Fruit fly (Drosophila melanogaster) whole organism: ENCODE results near the gene pigeon.

ENCODE experiments used
- CG8478 ChIP-seq: fragments of >200 bp; optimal IDR thresholded peaks from 2 replicates; lab custom pipeline; 2018; ENCODE audit warnings: inconsistent platforms
- Dll ChIP-seq: fragments of >200 bp; optimal IDR thresholded peaks from 2 replicates; lab custom pipeline; 2017
- psq ChIP-seq: fragments of >200 bp; optimal IDR thresholded peaks from 2 replicates; lab custom pipeline; 2017
- usp ChIP-seq: fragments of >200 bp; optimal IDR thresholded peaks from 2 replicates; lab custom pipeline; 2017; ENCODE audit warnings: missing biosample characterization, missing genetic modification characterization, mixed read lengths

DNA sequence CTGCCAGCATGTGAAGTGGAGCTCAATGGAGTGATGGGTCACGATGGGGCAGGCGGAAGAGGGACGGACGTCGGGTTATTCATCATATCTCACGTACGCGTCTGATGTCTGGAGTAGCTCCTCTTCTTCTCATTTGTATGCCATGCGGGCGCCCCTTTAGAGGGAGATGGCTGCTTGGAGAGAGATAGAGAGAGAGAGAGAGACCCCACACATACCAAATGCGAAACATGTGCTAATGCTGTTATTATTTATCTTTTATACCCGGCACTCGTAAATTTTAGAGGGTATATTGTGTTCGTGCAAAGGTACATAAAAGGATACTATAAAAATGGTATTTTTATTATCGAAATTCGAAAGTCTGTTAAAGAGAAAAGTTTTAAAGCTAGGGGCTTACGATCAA lies 39.8 kb upstream of the pigeon start:
- no peak for TF ChIP-seq Dll (lab: Kevin White, UChicago)
- TF ChIP-seq usp, result no peak
- no peak for TF ChIP-seq CG8478 (lab: Kevin White, UChicago)
- TF ChIP-seq psq (lab: Kevin White, UChicago), result no peak
